Worm (Caenorhabditis elegans) whole organism, mixed stage, embryonic: ENCODE results near the gene cpsf-2.

Experiments used
- ces-1 ChIP-seq: fragments of 150-350 bp; optimal IDR thresholded peaks from 2 replicates; lab custom pipeline; 2014; ENCODE audit warnings: missing biosample characterization, missing genetic modification reagents, missing genetic modification characterization
- cnd-1 ChIP-seq: fragments of 200-800 bp; sonication (Bioruptor generic); optimal IDR thresholded peaks from 2 replicates; lab custom pipeline; 2018; ENCODE audit warnings: mild to moderate bottlenecking, missing genetic modification characterization, missing compliant biosample characterization
- elt-3 ChIP-seq: fragments of 150-350 bp; optimal IDR thresholded peaks from 2 replicates; lab custom pipeline; 2014; ENCODE audit warnings: missing biosample characterization, missing genetic modification characterization
- lin-13 ChIP-seq: fragments of 150-350 bp; optimal IDR thresholded peaks from 2 replicates; lab custom pipeline; 2014; ENCODE audit warnings: missing biosample characterization, missing genetic modification characterization
- mep-1 ChIP-seq: fragments of 150-350 bp; optimal IDR thresholded peaks from 2 replicates; lab custom pipeline; 2017; ENCODE audit warnings: missing biosample characterization, missing genetic modification reagents, missing genetic modification characterization, inconsistent platforms
- nhr-12 ChIP-seq: fragments of 150-350 bp; optimal IDR thresholded peaks from 2 replicates; lab custom pipeline; 2014; ENCODE audit warnings: missing biosample characterization, missing genetic modification characterization
- nhr-28 ChIP-seq: fragments of 150-350 bp; optimal IDR thresholded peaks from 2 replicates; lab custom pipeline; 2014; ENCODE audit warnings: missing biosample characterization, missing genetic modification characterization
- nhr-76 ChIP-seq: sonication (generic microtip); optimal IDR thresholded peaks from 2 replicates; lab custom pipeline; 2017; ENCODE audit warnings: missing biosample characterization, missing genetic modification characterization
- pha-4 ChIP-seq: fragments of 150-350 bp; optimal IDR thresholded peaks from 2 replicates; lab custom pipeline; 2018; ENCODE audit warnings: missing biosample characterization, missing genetic modification reagents, missing genetic modification characterization
- snpc-4 ChIP-seq: fragments of 150-350 bp; optimal IDR thresholded peaks from 2 replicates; lab custom pipeline; 2014; ENCODE audit warnings: missing biosample characterization, missing genetic modification characterization
- unc-39 ChIP-seq: fragments of 150-350 bp; optimal IDR thresholded peaks from 2 replicates; lab custom pipeline; 2014; ENCODE audit warnings: missing biosample characterization, missing genetic modification characterization
- unc-62 ChIP-seq: fragments of 150-350 bp; optimal IDR thresholded peaks from 2 replicates; lab custom pipeline; 2014; ENCODE audit warnings: missing biosample characterization, missing genetic modification reagents, missing genetic modification characterization
- ztf-11 ChIP-seq: fragments of 150-350 bp; optimal IDR thresholded peaks from 2 replicates; lab custom pipeline; 2014; ENCODE audit warnings: missing biosample characterization, missing genetic modification characterization

DNA sequence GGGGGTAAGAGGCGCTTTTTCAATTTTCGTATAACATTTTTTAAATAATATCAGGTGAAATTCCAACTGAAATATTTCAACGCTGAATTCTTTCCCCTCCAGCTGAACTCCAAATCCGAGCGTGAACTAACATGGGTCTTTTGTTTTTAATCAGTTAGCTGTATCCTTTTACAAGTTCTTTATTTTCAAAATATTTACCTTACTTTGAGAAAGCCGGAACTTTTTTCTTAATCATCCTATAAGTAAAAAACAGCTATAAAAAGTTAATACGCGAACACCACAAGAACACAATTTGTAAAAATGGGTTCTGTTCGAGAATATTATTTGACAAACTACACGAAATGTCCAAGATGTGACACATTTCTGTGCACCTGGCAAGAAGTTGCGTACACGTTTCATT, 14.8 kb upstream of the cpsf-2 start, which contains the start of gene srh-83:
- TF ChIP-seq mep-1 (tag; lab: Kevin White, UChicago) (no peak), ztf-11 (no peak), elt-3 (no peak), nhr-12 (tag; lab: Kevin White, UChicago) (no peak), snpc-4 (tag; lab: Kevin White, UChicago) (no peak), unc-39 (tag; lab: Kevin White, UChicago) (no peak), nhr-28 (tag; lab: Kevin White, UChicago) (no peak), pha-4 (tag; lab: Kevin White, UChicago) (no peak), cnd-1 (tag; lab: Kevin White, UChicago) (no peak), lin-13 (tag; lab: Kevin White, UChicago) (no peak), unc-62 (GFP tag; lab: Kevin White, UChicago) (no peak), ces-1 (GFP tag; lab: Kevin White, UChicago) (no peak), nhr-76 (tag; lab: Kevin White, UChicago) (no peak)
